Fruit fly (Drosophila melanogaster) Kc167 (cell line): Measurements from ENCODE around the gene gdl-ORF39.

ENCODE experiments used
- Sin3A ChIP-seq: fragments of >200 bp; optimal IDR thresholded peaks from 2 replicates; lab custom pipeline; 2018; ENCODE audit warnings: missing external identifiers
- h ChIP-seq: fragments of >200 bp; optimal IDR thresholded peaks from 3 replicates; lab custom pipeline; 2018; ENCODE audit warnings: missing external identifiers
- insv ChIP-seq: fragments of >200 bp; optimal IDR thresholded peaks from 3 replicates; lab custom pipeline; 2018; ENCODE audit warnings: missing external identifiers
- psq ChIP-seq: fragments of >200 bp; optimal IDR thresholded peaks from 2 replicates; lab custom pipeline; 2017; ENCODE audit warnings: missing external identifiers
- ttk ChIP-seq: sonication (Bioruptor generic); optimal IDR thresholded peaks from 2 replicates; lab custom pipeline; 2017; ENCODE audit warnings: missing external identifiers

- TF ChIP-seq psq (lab: Kevin White, UChicago) (no peak), ttk (lab: Kevin White, UChicago) (no peak), h (lab: Kevin White, UChicago) (no peak), Sin3A (no peak), insv (lab: Kevin White, UChicago) (no peak)
Measured at dm6 chr3L:15533402-15534129, 24.3 kb downstream of the gdl-ORF39 start.
